Worm (Caenorhabditis elegans) whole organism, L1 larva: ENCODE data around the gene lin-49.

Experiments used
- fkh-10 ChIP-seq: sonication (generic microtip); optimal IDR thresholded peaks from 2 replicates; lab custom pipeline; 2017; ENCODE audit warnings: missing biosample characterization, missing genetic modification reagents, missing genetic modification characterization
- lin-15B ChIP-seq: fragments of 150-350 bp; sonication (generic microtip); optimal IDR thresholded peaks from 3 replicates; lab custom pipeline; 2014; ENCODE audit warnings: missing biosample characterization, missing genetic modification characterization
- nhr-76 ChIP-seq: sonication (generic microtip); optimal IDR thresholded peaks from 2 replicates; lab custom pipeline; 2017; ENCODE audit warnings: missing biosample characterization, missing genetic modification characterization
- pag-3 ChIP-seq: sonication (generic microtip); optimal IDR thresholded peaks from 2 replicates; lab custom pipeline; 2017; ENCODE audit warnings: missing genetic modification characterization, mild to moderate bottlenecking, missing compliant biosample characterization, antibody characterized with exemption, borderline replicate concordance; ENCODE audit not compliant: insufficient read depth
- sox-4 ChIP-seq: sonication (generic microtip); optimal IDR thresholded peaks from 2 replicates; lab custom pipeline; 2016; ENCODE audit warnings: missing genetic modification characterization, missing compliant biosample characterization

DNA sequence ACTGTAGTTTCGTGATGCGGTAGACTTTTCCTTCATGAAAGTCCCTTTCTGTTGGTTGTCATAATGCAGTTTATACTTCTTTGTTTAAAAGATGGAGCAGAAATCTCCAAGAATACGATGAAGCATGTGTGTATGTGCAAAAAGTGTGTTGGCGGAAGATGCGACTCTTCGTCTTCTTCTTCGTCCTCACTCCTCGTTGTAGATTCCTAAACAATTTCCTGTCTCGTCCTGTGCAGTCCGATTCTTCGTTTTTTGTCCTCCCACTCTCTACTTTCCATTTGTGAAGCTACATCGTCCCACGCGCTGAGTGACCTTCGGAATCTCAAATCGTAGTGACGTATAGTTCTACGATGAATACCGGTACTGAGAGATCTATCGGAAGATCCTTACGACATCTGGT, 7.8 kb downstream of the lin-49 start:
- TF ChIP-seq nhr-76: no peak
- TF ChIP-seq fkh-10 (GFP tag; lab: Kevin White, UChicago): peak; percentile 58
- no peak for TF ChIP-seq lin-15B (tag; lab: Kevin White, UChicago)
- TF ChIP-seq pag-3 (tag; lab: Kevin White, UChicago): no peak
- TF ChIP-seq sox-4 (tag; lab: Kevin White, UChicago): no peak
